Worm (Caenorhabditis elegans) whole organism, L3 larva: ENCODE data around the gene sdz-10.

Source experiments
- ZK546.5 ChIP-seq: sonication (generic microtip); optimal IDR thresholded peaks from 2 replicates; lab custom pipeline; 2017; ENCODE audit warnings: missing biosample characterization, missing genetic modification characterization
- aly-2 ChIP-seq: fragments of 150-350 bp; optimal IDR thresholded peaks from 2 replicates; lab custom pipeline; 2014; ENCODE audit warnings: missing biosample characterization, missing genetic modification characterization
- ceh-16 ChIP-seq: sonication (generic microtip); optimal IDR thresholded peaks from 2 replicates; lab custom pipeline; 2017; ENCODE audit warnings: missing biosample characterization, missing genetic modification characterization
- daf-12 ChIP-seq: fragments of 150-350 bp; optimal IDR thresholded peaks from 2 replicates; lab custom pipeline; 2014; ENCODE audit warnings: missing biosample characterization, missing genetic modification reagents, missing genetic modification characterization
- egl-27 ChIP-seq: sonication (generic microtip); optimal IDR thresholded peaks from 4 replicates; lab custom pipeline; 2017; ENCODE audit warnings: missing biosample characterization, missing genetic modification reagents, missing genetic modification characterization
- egl-5 ChIP-seq: fragments of 150-350 bp; optimal IDR thresholded peaks from 2 replicates; lab custom pipeline; 2017; ENCODE audit warnings: missing biosample characterization, missing genetic modification reagents, missing genetic modification characterization, inconsistent platforms
- elt-2 ChIP-seq: sonication (generic microtip); optimal IDR thresholded peaks from 2 replicates; lab custom pipeline; 2016; ENCODE audit warnings: missing genetic modification reagents, mild to moderate bottlenecking, missing genetic modification characterization, missing compliant biosample characterization
- elt-3 ChIP-seq, 3 experiments: fragments of 150-350 bp in 1 of 3; sonication (generic microtip) in 2 of 3; optimal IDR thresholded peaks; 2 replicates in 2 of 3; 4 replicates in 1 of 3; lab custom pipeline; 2014 to 2017; ENCODE audit warnings: missing biosample characterization in 3 of 3, missing genetic modification characterization in 3 of 3
- eor-1 ChIP-seq, 2 experiments: fragments of 150-350 bp; optimal IDR thresholded peaks; 2 replicates each; lab custom pipeline; 2014 to 2018; ENCODE audit warnings: missing biosample characterization in 2 of 2, missing genetic modification characterization in 2 of 2
- fkh-10 ChIP-seq: sonication (generic microtip); optimal IDR thresholded peaks from 2 replicates; lab custom pipeline; 2017; ENCODE audit warnings: missing biosample characterization, missing genetic modification reagents, missing genetic modification characterization
- hmg-11 ChIP-seq: sonication (generic microtip); optimal IDR thresholded peaks from 2 replicates; lab custom pipeline; 2016; ENCODE audit warnings: missing genetic modification characterization, missing compliant biosample characterization
- lin-15B ChIP-seq: fragments of 150-350 bp; optimal IDR thresholded peaks from 2 replicates; lab custom pipeline; 2014; ENCODE audit warnings: missing biosample characterization, missing genetic modification characterization
- lsy-12 ChIP-seq: sonication (generic microtip); optimal IDR thresholded peaks from 2 replicates; lab custom pipeline; 2016; ENCODE audit warnings: mild to moderate bottlenecking, missing genetic modification characterization, missing compliant biosample characterization
- mml-1 ChIP-seq: fragments of 150-350 bp; sonication (generic microtip); optimal IDR thresholded peaks from 3 replicates; lab custom pipeline; 2014; ENCODE audit warnings: missing biosample characterization, missing genetic modification characterization
- nfya-1 ChIP-seq: sonication (generic microtip); optimal IDR thresholded peaks from 2 replicates; lab custom pipeline; 2017; ENCODE audit warnings: missing genetic modification characterization, mild to moderate bottlenecking, missing compliant biosample characterization, antibody characterized with exemption, moderate library complexity; ENCODE audit not compliant: insufficient read depth
- nhr-11 ChIP-seq: fragments of 150-350 bp; optimal IDR thresholded peaks from 2 replicates; lab custom pipeline; 2014; ENCODE audit warnings: missing biosample characterization, missing genetic modification characterization
- nhr-23 ChIP-seq: fragments of 150-350 bp; optimal IDR thresholded peaks from 2 replicates; lab custom pipeline; 2014; ENCODE audit warnings: missing biosample characterization, missing genetic modification reagents, missing genetic modification characterization
- nhr-25 ChIP-seq: sonication (generic microtip); optimal IDR thresholded peaks from 2 replicates; lab custom pipeline; 2017; ENCODE audit warnings: missing biosample characterization, missing genetic modification characterization
- nhr-43 ChIP-seq: sonication (generic microtip); optimal IDR thresholded peaks from 2 replicates; lab custom pipeline; 2016; ENCODE audit warnings: mild to moderate bottlenecking, missing genetic modification characterization, missing compliant biosample characterization; ENCODE audit not compliant: poor library complexity, severe bottlenecking
- nhr-67 ChIP-seq: fragments of 150-350 bp; optimal IDR thresholded peaks from 2 replicates; lab custom pipeline; 2014; ENCODE audit warnings: missing biosample characterization, missing genetic modification characterization
- nhr-76 ChIP-seq: fragments of 150-350 bp; sonication (generic microtip); optimal IDR thresholded peaks from 5 replicates; lab custom pipeline; 2014; ENCODE audit warnings: missing biosample characterization, missing genetic modification characterization
- pha-4 ChIP-seq: fragments of 150-350 bp; optimal IDR thresholded peaks from 2 replicates; lab custom pipeline; 2014; ENCODE audit warnings: missing biosample characterization, missing genetic modification reagents, missing genetic modification characterization
- pqm-1 ChIP-seq: fragments of 150-350 bp; optimal IDR thresholded peaks from 2 replicates; lab custom pipeline; 2017; ENCODE audit warnings: missing biosample characterization, missing genetic modification characterization, inconsistent platforms
- snpc-4 ChIP-seq: fragments of 150-350 bp; optimal IDR thresholded peaks from 2 replicates; lab custom pipeline; 2014; ENCODE audit warnings: missing biosample characterization, missing genetic modification characterization
- tbx-2 ChIP-seq: sonication (generic microtip); optimal IDR thresholded peaks from 2 replicates; lab custom pipeline; 2016; ENCODE audit warnings: mild to moderate bottlenecking, missing genetic modification characterization, missing compliant biosample characterization
- unc-39 ChIP-seq: sonication (generic microtip); optimal IDR thresholded peaks from 4 replicates; lab custom pipeline; 2017; ENCODE audit warnings: missing biosample characterization, missing genetic modification characterization
- unc-62 ChIP-seq: fragments of 150-350 bp; sonication (generic microtip); optimal IDR thresholded peaks from 4 replicates; lab custom pipeline; 2014; ENCODE audit warnings: missing biosample characterization, missing genetic modification reagents, missing genetic modification characterization
- zag-1 ChIP-seq: fragments of 150-350 bp; optimal IDR thresholded peaks from 2 replicates; lab custom pipeline; 2014; ENCODE audit warnings: missing biosample characterization, missing genetic modification characterization
- ztf-11 ChIP-seq: fragments of 150-350 bp; optimal IDR thresholded peaks from 2 replicates; lab custom pipeline; 2014; ENCODE audit warnings: missing biosample characterization, missing genetic modification characterization

The sdz-10 gene

ce11 chrII:2805566-2805965 lies 33.5 kb upstream of the sdz-10 start:
- no peak for TF ChIP-seq egl-5 (tag; lab: Kevin White, UChicago)
- TF ChIP-seq nhr-11 (tag; lab: Kevin White, UChicago): no peak
- no peak for TF ChIP-seq lin-15B
- peak in 1 of 3 experiments; percentile 64 for TF ChIP-seq elt-3 (tag; optimal IDR thresholded peaks at IDR 0.05; lab: Kevin White, UChicago)
- TF ChIP-seq nhr-43: no peak
- peak; percentile 33 for TF ChIP-seq nhr-23 (tag; lab: Kevin White, UChicago)
- no peak for TF ChIP-seq ztf-11 (tag; lab: Kevin White, UChicago)

ce11 chrII:2804949-2805348 lies 32.9 kb upstream of the sdz-10 start:
- TF ChIP-seq elt-2 (tag; lab: Kevin White, UChicago) (peak; percentile 8), pha-4 (peak; percentile 42), egl-27 (tag; lab: Kevin White, UChicago) (no peak), tbx-2 (no peak)

- TF ChIP-seq hmg-11 (tag; lab: Kevin White, UChicago) (no peak), lin-15B (peak; percentile 4), nfya-1 (tag; lab: Kevin White, UChicago) (peak; percentile 67), aly-2 (tag; lab: Kevin White, UChicago) (no peak), lsy-12 (tag; lab: Kevin White, UChicago) (no peak), pha-4 (peak; percentile 63)
Observed at ce11 chrII:2804245-2804644, 32.2 kb upstream of the sdz-10 start.

ce11 chrII:2802804-2803586 lies 30.9 kb upstream of the sdz-10 start:
- no peak for TF ChIP-seq zag-1
- peak; percentile 89 for TF ChIP-seq elt-2 (tag; lab: Kevin White, UChicago)
- peak; percentile 15 for TF ChIP-seq nhr-43
- TF ChIP-seq snpc-4 (tag; lab: Kevin White, UChicago): no peak
- TF ChIP-seq egl-27 (tag; lab: Kevin White, UChicago): no peak
- TF ChIP-seq nhr-25 (tag; lab: Kevin White, UChicago): peak; percentile 18
- TF ChIP-seq elt-3 (tag; optimal IDR thresholded peaks at IDR 0.05; lab: Kevin White, UChicago): peak in 1 of 3 experiments; percentile 30
- TF ChIP-seq fkh-10 (GFP tag; lab: Kevin White, UChicago): no peak
- TF ChIP-seq pqm-1 (tag; lab: Kevin White, UChicago): peak; percentile 64
- peak; percentile 37 for TF ChIP-seq mml-1 (tag; lab: Kevin White, UChicago)
- no peak for TF ChIP-seq nfya-1 (tag; lab: Kevin White, UChicago)

- TF ChIP-seq ceh-16 (tag; lab: Kevin White, UChicago): no peak
- TF ChIP-seq nhr-76 (tag; lab: Kevin White, UChicago): no peak
- TF ChIP-seq eor-1 (tag; optimal IDR thresholded peaks at IDR 0.05; lab: Kevin White, UChicago): no peak
- no peak for TF ChIP-seq mml-1 (tag; lab: Kevin White, UChicago)
- TF ChIP-seq nhr-67 (tag; lab: Kevin White, UChicago): no peak
- no peak for TF ChIP-seq pqm-1 (tag; lab: Kevin White, UChicago)
- no peak for TF ChIP-seq aly-2 (tag; lab: Kevin White, UChicago)
- no peak for TF ChIP-seq nfya-1 (tag; lab: Kevin White, UChicago)
- TF ChIP-seq daf-12 (tag; lab: Kevin White, UChicago): no peak
- TF ChIP-seq unc-39 (tag; lab: Kevin White, UChicago): no peak
- no peak for TF ChIP-seq nhr-23 (tag; lab: Kevin White, UChicago)
- TF ChIP-seq lin-15B: no peak
- TF ChIP-seq ztf-11 (tag; lab: Kevin White, UChicago): no peak
- no peak for TF ChIP-seq elt-3 (tag; optimal IDR thresholded peaks at IDR 0.05; lab: Kevin White, UChicago)
- no peak for TF ChIP-seq unc-62 (GFP tag; lab: Kevin White, UChicago)
- TF ChIP-seq ZK546.5 (tag; lab: Kevin White, UChicago): no peak
Observed at ce11 chrII:2801764-2802163, 29.7 kb upstream of the sdz-10 start.
